Fruit fly (Drosophila melanogaster) whole organism, embryonic: ENCODE results near the gene Ir94d.

ENCODE experiments used
- ATbp ChIP-seq: fragments of 200-800 bp; sonication (Bioruptor generic); optimal IDR thresholded peaks from 2 replicates; lab custom pipeline; 2017; ENCODE audit warnings: missing biosample characterization, mild to moderate bottlenecking, missing genetic modification characterization, missing genetic modification reagents
- CG10274 ChIP-seq: fragments of 200-800 bp; sonication (Bioruptor generic); optimal IDR thresholded peaks from 3 replicates; lab custom pipeline; 2017; ENCODE audit warnings: missing biosample characterization, mild to moderate bottlenecking, missing genetic modification characterization
- CG11695 ChIP-seq: fragments of 200-800 bp; sonication (Bioruptor generic); IDR thresholded peaks from 3 replicates; pipeline ENCODE4 v1.3.6; 2022; ENCODE audit warnings: missing biosample characterization, missing genetic modification characterization
- CG12071 ChIP-seq: fragments of 200-800 bp; sonication (Bioruptor generic); optimal IDR thresholded peaks from 3 replicates; lab custom pipeline; 2018; ENCODE audit warnings: missing biosample characterization, mild to moderate bottlenecking, missing genetic modification characterization
- CG15696 ChIP-seq: fragments of 200-800 bp; sonication (Bioruptor generic); optimal IDR thresholded peaks from 2 replicates; lab custom pipeline; 2019; ENCODE audit warnings: missing biosample characterization, mild to moderate bottlenecking, missing genetic modification characterization, moderate library complexity
- CG17359 ChIP-seq: fragments of 200-800 bp; sonication (Bioruptor generic); optimal IDR thresholded peaks from 3 replicates; lab custom pipeline; 2018; ENCODE audit warnings: missing biosample characterization, mild to moderate bottlenecking, missing genetic modification characterization, moderate library complexity
- CG2199 ChIP-seq: fragments of 200-800 bp; sonication (Bioruptor generic); IDR thresholded peaks from 3 replicates; pipeline ENCODE4 v1.3.6; 2022; ENCODE audit warnings: missing biosample characterization, missing genetic modification characterization
- CG30403 ChIP-seq: fragments of 200-800 bp; sonication (Bioruptor generic); optimal IDR thresholded peaks from 3 replicates; lab custom pipeline; 2016; ENCODE audit warnings: missing biosample characterization, missing genetic modification characterization
- CG3163 ChIP-seq: fragments of 200-800 bp; sonication (Bioruptor generic); optimal IDR thresholded peaks from 3 replicates; lab custom pipeline; 2016; ENCODE audit warnings: missing biosample characterization, missing genetic modification characterization
- CG4424 ChIP-seq: fragments of 200-800 bp; sonication (Bioruptor generic); optimal IDR thresholded peaks from 3 replicates; lab custom pipeline; 2016; ENCODE audit warnings: missing biosample characterization, missing genetic modification characterization
- CG4820 ChIP-seq: fragments of 200-800 bp; sonication (Bioruptor generic); optimal IDR thresholded peaks from 3 replicates; lab custom pipeline; 2016; ENCODE audit warnings: missing biosample characterization, missing genetic modification characterization
- CG7928 ChIP-seq: fragments of 200-800 bp; sonication (Bioruptor generic); optimal IDR thresholded peaks from 2 replicates; lab custom pipeline; 2017; ENCODE audit warnings: missing biosample characterization, mild to moderate bottlenecking, missing genetic modification characterization
- CG7987 ChIP-seq: fragments of 200-800 bp; sonication (Bioruptor generic); optimal IDR thresholded peaks from 2 replicates; lab custom pipeline; 2018; ENCODE audit warnings: missing biosample characterization, mild to moderate bottlenecking, missing genetic modification characterization, moderate library complexity
- CG8281 ChIP-seq: fragments of 200-800 bp; sonication (Bioruptor generic); optimal IDR thresholded peaks from 2 replicates; lab custom pipeline; 2018; ENCODE audit warnings: missing biosample characterization, mild to moderate bottlenecking, missing genetic modification characterization, moderate library complexity
- CG9727 ChIP-seq: fragments of 200-800 bp; sonication (Bioruptor generic); optimal IDR thresholded peaks from 3 replicates; lab custom pipeline; 2017; ENCODE audit warnings: missing biosample characterization, mild to moderate bottlenecking, missing genetic modification characterization
- CG9876 ChIP-seq: fragments of 200-800 bp; sonication (Bioruptor generic); optimal IDR thresholded peaks from 2 replicates; lab custom pipeline; 2016; ENCODE audit warnings: missing biosample characterization, missing genetic modification characterization
- D ChIP-seq, 2 experiments: fragments of 200-800 bp in 1 of 2; fragments of >200 bp in 1 of 2; sonication (Bioruptor generic) in 1 of 2; optimal IDR thresholded peaks; 2 replicates in 1 of 2; 3 replicates in 1 of 2; lab custom pipeline; 2017; ENCODE audit warnings: mild to moderate bottlenecking in 1 of 2, missing biosample characterization in 1 of 2, missing genetic modification characterization in 1 of 2, missing genetic modification reagents in 1 of 2
- Fer1 ChIP-seq: fragments of 200-800 bp; sonication (Bioruptor generic); optimal IDR thresholded peaks from 2 replicates; lab custom pipeline; 2017; ENCODE audit warnings: missing biosample characterization, mild to moderate bottlenecking, missing genetic modification characterization
- HHEX ChIP-seq: fragments of 200-800 bp; sonication (Bioruptor generic); optimal IDR thresholded peaks from 3 replicates; lab custom pipeline; 2017; ENCODE audit warnings: missing biosample characterization, mild to moderate bottlenecking, missing genetic modification characterization, missing genetic modification reagents
- Hand ChIP-seq: fragments of 200-800 bp; sonication (Bioruptor generic); optimal IDR thresholded peaks from 2 replicates; lab custom pipeline; 2017; ENCODE audit warnings: mild to moderate bottlenecking, missing biosample characterization, missing genetic modification reagents, missing genetic modification characterization
- Hmx ChIP-seq: fragments of 200-800 bp; sonication (Bioruptor generic); optimal IDR thresholded peaks from 2 replicates; lab custom pipeline; 2016; ENCODE audit warnings: missing biosample characterization, missing genetic modification characterization
- NFAT ChIP-seq: fragments of 200-800 bp; sonication (Bioruptor generic); IDR thresholded peaks from 2 replicates; pipeline ENCODE4 v1.3.6; 2022; ENCODE audit warnings: missing biosample characterization, missing genetic modification characterization
- Neu2 ChIP-seq: fragments of 200-800 bp; sonication (Bioruptor generic); optimal IDR thresholded peaks from 3 replicates; lab custom pipeline; 2016; ENCODE audit warnings: missing biosample characterization, missing genetic modification characterization, borderline replicate concordance
- NfI ChIP-seq: fragments of 200-800 bp; sonication (Bioruptor generic); optimal IDR thresholded peaks from 3 replicates; lab custom pipeline; 2018; ENCODE audit warnings: missing biosample characterization, mild to moderate bottlenecking, missing genetic modification characterization, moderate library complexity
- Oli ChIP-seq: fragments of 200-800 bp; sonication (Bioruptor generic); optimal IDR thresholded peaks from 2 replicates; lab custom pipeline; 2018; ENCODE audit warnings: missing biosample characterization, mild to moderate bottlenecking, missing genetic modification characterization, moderate library complexity
- Optix ChIP-seq: fragments of 200-800 bp; sonication (Bioruptor generic); IDR thresholded peaks from 3 replicates; pipeline ENCODE4 v1.3.6; 2022; ENCODE audit warnings: missing biosample characterization, missing genetic modification characterization
- TFAM ChIP-seq: fragments of 200-800 bp; sonication (Bioruptor generic); optimal IDR thresholded peaks from 2 replicates; lab custom pipeline; 2017; ENCODE audit warnings: missing biosample characterization, missing genetic modification characterization, inconsistent platforms
- Vsx1 ChIP-seq: fragments of 200-800 bp; sonication (Bioruptor generic); optimal IDR thresholded peaks from 2 replicates; lab custom pipeline; 2017; ENCODE audit warnings: missing biosample characterization, mild to moderate bottlenecking, missing genetic modification characterization, missing genetic modification reagents
- Xbp1 ChIP-seq: fragments of 200-800 bp; sonication (Bioruptor generic); optimal IDR thresholded peaks from 3 replicates; lab custom pipeline; 2016; ENCODE audit warnings: missing biosample characterization, mild to moderate bottlenecking, missing genetic modification characterization
- ara ChIP-seq: fragments of 200-800 bp; sonication (Bioruptor generic); IDR thresholded peaks from 2 replicates; pipeline ENCODE4 v1.3.6; 2022; ENCODE audit warnings: missing biosample characterization, missing genetic modification characterization
- bcd ChIP-seq: fragments of 200-800 bp; sonication (Bioruptor generic); optimal IDR thresholded peaks from 2 replicates; lab custom pipeline; 2017; ENCODE audit warnings: missing biosample characterization, mild to moderate bottlenecking, missing genetic modification characterization
- bigmax ChIP-seq: fragments of 200-800 bp; sonication (Bioruptor generic); optimal IDR thresholded peaks from 2 replicates; lab custom pipeline; 2018; ENCODE audit warnings: missing biosample characterization, mild to moderate bottlenecking, missing genetic modification characterization
- bowl ChIP-seq: fragments of 200-800 bp; sonication (Bioruptor generic); IDR thresholded peaks from 2 replicates; pipeline ENCODE4 v1.3.6; 2022; ENCODE audit warnings: missing biosample characterization, missing genetic modification characterization
- da ChIP-seq: fragments of 200-800 bp; sonication (Bioruptor generic); optimal IDR thresholded peaks from 2 replicates; lab custom pipeline; 2016; ENCODE audit warnings: missing biosample characterization, missing genetic modification characterization
- danr ChIP-seq: fragments of 200-800 bp; sonication (Bioruptor generic); IDR thresholded peaks from 2 replicates; pipeline ENCODE4 v1.3.6; 2022; ENCODE audit warnings: missing biosample characterization, missing genetic modification characterization
- exex ChIP-seq: fragments of 200-800 bp; sonication (Bioruptor generic); optimal IDR thresholded peaks from 4 replicates; lab custom pipeline; 2018; ENCODE audit warnings: missing biosample characterization, mild to moderate bottlenecking, missing genetic modification characterization, moderate library complexity
- fd96Cb ChIP-seq: fragments of 200-800 bp; sonication (Bioruptor generic); optimal IDR thresholded peaks from 2 replicates; lab custom pipeline; 2018; ENCODE audit warnings: missing biosample characterization, mild to moderate bottlenecking, missing genetic modification characterization, moderate library complexity
- gem ChIP-seq: fragments of 200-800 bp; sonication (Bioruptor generic); optimal IDR thresholded peaks from 2 replicates; lab custom pipeline; 2019; ENCODE audit warnings: missing biosample characterization, mild to moderate bottlenecking, missing genetic modification characterization, moderate library complexity
- grau ChIP-seq: fragments of 200-800 bp; optimal IDR thresholded peaks from 3 replicates; lab custom pipeline; 2019; ENCODE audit warnings: missing biosample characterization, mild to moderate bottlenecking, missing genetic modification characterization, moderate library complexity
- grn ChIP-seq: fragments of 200-800 bp; sonication (Bioruptor generic); optimal IDR thresholded peaks from 3 replicates; lab custom pipeline; 2017; ENCODE audit warnings: missing biosample characterization, missing genetic modification characterization
- lola ChIP-seq, 3 experiments: fragments of >200 bp in 2 of 3; fragments of 200-800 bp in 1 of 3; sonication (Bioruptor generic) in 1 of 3; optimal IDR thresholded peaks; 2 replicates each; lab custom pipeline; 2017 to 2019; ENCODE audit warnings: missing biosample characterization in 3 of 3, missing genetic modification characterization in 3 of 3, mild to moderate bottlenecking in 1 of 3, moderate library complexity in 1 of 3
- lov ChIP-seq, 2 experiments: fragments of 200-800 bp in 1 of 2; fragments of >200 bp in 1 of 2; sonication (Bioruptor generic) in 1 of 2; IDR thresholded peaks in 1 of 2; optimal IDR thresholded peaks in 1 of 2; 2 replicates in 1 of 2; 3 replicates in 1 of 2; pipeline versions ENCODE4 v1.3.6 to Lab custom; 2017 to 2022; ENCODE audit warnings: missing biosample characterization in 1 of 2, missing genetic modification characterization in 1 of 2
- run ChIP-seq: fragments of 200-800 bp; sonication (Bioruptor generic); optimal IDR thresholded peaks from 3 replicates; lab custom pipeline; 2018; ENCODE audit warnings: missing biosample characterization, mild to moderate bottlenecking, missing genetic modification characterization
- shn ChIP-seq: fragments of 200-800 bp; sonication (Bioruptor generic); optimal IDR thresholded peaks from 3 replicates; lab custom pipeline; 2016; ENCODE audit warnings: missing biosample characterization, missing genetic modification characterization
- toy ChIP-seq: fragments of 200-800 bp; sonication (Bioruptor generic); IDR thresholded peaks from 2 replicates; pipeline ENCODE4 v1.3.6; 2022; ENCODE audit warnings: missing biosample characterization, missing genetic modification characterization
- trh ChIP-seq: fragments of 200-800 bp; sonication (Bioruptor generic); optimal IDR thresholded peaks from 2 replicates; lab custom pipeline; 2016; ENCODE audit warnings: missing biosample characterization, missing genetic modification characterization
- wek ChIP-seq: fragments of 200-800 bp; sonication (Bioruptor generic); optimal IDR thresholded peaks from 3 replicates; lab custom pipeline; 2018; ENCODE audit warnings: missing biosample characterization, mild to moderate bottlenecking, missing genetic modification characterization, moderate library complexity
- zf30C ChIP-seq: fragments of 200-800 bp; sonication (Bioruptor generic); optimal IDR thresholded peaks from 3 replicates; lab custom pipeline; 2018; ENCODE audit warnings: missing biosample characterization, mild to moderate bottlenecking, missing genetic modification characterization

Gene Ir94d

DNA sequence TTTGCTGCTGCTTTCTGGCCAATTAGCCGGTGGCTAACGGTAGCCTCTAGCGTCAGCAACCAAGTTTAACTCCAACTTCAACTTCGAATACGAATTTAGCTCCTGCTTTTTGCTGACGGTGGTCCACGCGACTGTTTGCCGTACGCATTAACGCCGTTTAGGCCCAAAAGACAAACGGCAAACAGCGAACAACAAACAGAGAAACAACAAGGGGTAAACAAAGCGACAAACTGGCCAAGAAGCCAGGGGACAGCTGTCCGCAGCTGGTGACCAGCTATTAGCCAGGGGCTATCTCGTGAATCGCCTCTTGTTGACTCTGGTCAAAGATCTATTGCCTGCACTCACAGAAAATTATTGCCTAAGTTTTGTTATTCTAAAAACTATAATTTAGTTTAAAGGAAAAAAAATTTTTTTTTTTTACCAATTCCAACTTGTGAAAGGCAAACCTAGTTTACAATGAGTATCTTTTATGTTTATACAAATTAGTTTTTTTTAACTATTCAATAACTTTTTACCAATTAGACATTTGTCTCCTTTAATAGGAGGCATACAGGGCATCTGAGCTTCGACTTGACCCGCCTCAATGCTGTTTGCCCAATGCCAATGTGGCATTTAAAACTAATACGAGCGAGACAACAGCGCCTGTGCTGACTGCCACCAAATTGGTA is 42.8 kb downstream of the Ir94d start (continued):
- TF ChIP-seq Neu2 (GFP tag; lab: Kevin White, UChicago) = no peak
- no peak for TF ChIP-seq da (GFP tag; lab: Kevin White, UChicago)
- TF ChIP-seq Hmx (GFP tag; lab: Kevin White, UChicago) = no peak
- peak; percentile 32 for TF ChIP-seq bcd (GFP tag; lab: Kevin White, UChicago)
- TF ChIP-seq Fer1 (GFP tag; lab: Kevin White, UChicago) = no peak
- peak; percentile 68 for TF ChIP-seq wek (GFP tag; lab: Kevin White, UChicago)
- TF ChIP-seq Hand = no peak
- TF ChIP-seq gem (tag; lab: Kevin White, UChicago) = peak; percentile 38
- TF ChIP-seq bigmax = no peak
- TF ChIP-seq TFAM (GFP tag; lab: Kevin White, UChicago) = no peak
- TF ChIP-seq toy = no peak
- peak; percentile 28 for TF ChIP-seq CG12071 (GFP tag; lab: Kevin White, UChicago)
- TF ChIP-seq CG3163 = no peak
- TF ChIP-seq CG15696 (tag; lab: Kevin White, UChicago) = peak; percentile 36
- no peak for TF ChIP-seq CG11695 (GFP tag; lab: Robert Waterston, UW)
- peak; percentile 10 for TF ChIP-seq Oli
- peak; percentile 41 for TF ChIP-seq ara (GFP tag; lab: Robert Waterston, UW)
- no peak for TF ChIP-seq CG2199 (GFP tag; lab: Robert Waterston, UW)
- no peak for TF ChIP-seq CG8281 (tag; lab: Kevin White, UChicago)
- TF ChIP-seq CG4820 (GFP tag; lab: Kevin White, UChicago) = no peak
- peak; percentile 43; the same call in 1 of the 2 replicates for TF ChIP-seq bowl (GFP tag; lab: Robert Waterston, UW)
- TF ChIP-seq CG30403 (GFP tag; lab: Kevin White, UChicago) = peak; percentile 9
- peak in 1 of 3 experiments; percentile 15 for TF ChIP-seq lola (GFP tag; optimal IDR thresholded peaks at IDR 0.05; lab: Kevin White, UChicago)
- no peak for TF ChIP-seq NfI (GFP tag; lab: Kevin White, UChicago)
- peak; percentile 41 for TF ChIP-seq CG7987
- no peak for TF ChIP-seq exex
- TF ChIP-seq NFAT (GFP tag; lab: Robert Waterston, UW) = no peak
- TF ChIP-seq CG9727 = peak; percentile 11
- TF ChIP-seq D (optimal IDR thresholded peaks at IDR 0.05; lab: Kevin White, UChicago) = no peak
- peak; percentile 48 for TF ChIP-seq D (GFP tag; optimal IDR thresholded peaks at IDR 0.05; lab: Kevin White, UChicago)
- peak; percentile 30 for TF ChIP-seq CG17359 (tag; lab: Kevin White, UChicago)
- TF ChIP-seq zf30C (GFP tag; lab: Kevin White, UChicago) = no peak
- TF ChIP-seq Vsx1 (GFP tag; lab: Kevin White, UChicago) = peak; percentile 67
- no peak for TF ChIP-seq fd96Cb (tag; lab: Kevin White, UChicago)
- peak; percentile 7 for TF ChIP-seq CG10274 (GFP tag; lab: Kevin White, UChicago)
- no peak for TF ChIP-seq grn (GFP tag; lab: Kevin White, UChicago)
- TF ChIP-seq danr = no peak
- no peak for TF ChIP-seq grau
- no peak for TF ChIP-seq CG9876 (GFP tag; lab: Kevin White, UChicago)
- TF ChIP-seq CG4424 = no peak
- peak; percentile 6 for TF ChIP-seq Xbp1 (GFP tag; lab: Kevin White, UChicago)
- no peak for TF ChIP-seq CG7928 (GFP tag; lab: Kevin White, UChicago)
- peak; percentile 58; the same call in 1 of the 3 replicates for TF ChIP-seq Optix (GFP tag; lab: Robert Waterston, UW)
- no peak for TF ChIP-seq shn (GFP tag; lab: Kevin White, UChicago)
- TF ChIP-seq HHEX (GFP tag; lab: Kevin White, UChicago) = peak; percentile 45
- TF ChIP-seq lov (optimal IDR thresholded peaks at IDR 0.05; lab: Kevin White, UChicago) = no peak
- TF ChIP-seq lov (GFP tag; IDR thresholded peaks at IDR 0.05; lab: Robert Waterston, UW) = 0 out of 3 replicates have a peak, but pooled peaks have one; percentile 38
- peak; percentile 82 for TF ChIP-seq ATbp (GFP tag; lab: Kevin White, UChicago)
- no peak for TF ChIP-seq trh (GFP tag; lab: Kevin White, UChicago)
- TF ChIP-seq run (tag; lab: Kevin White, UChicago) = no peak
